Worm (Caenorhabditis elegans) whole organism, L3 larva: Measurements from ENCODE around the gene Y55F3BR.6.

ENCODE experiments used
- lin-15B ChIP-seq: fragments of 150-350 bp; optimal IDR thresholded peaks from 2 replicates; lab custom pipeline; 2014; ENCODE audit warnings: missing biosample characterization, missing genetic modification characterization
- nhr-25 ChIP-seq: sonication (generic microtip); optimal IDR thresholded peaks from 2 replicates; lab custom pipeline; 2017; ENCODE audit warnings: missing biosample characterization, missing genetic modification characterization

DNA sequence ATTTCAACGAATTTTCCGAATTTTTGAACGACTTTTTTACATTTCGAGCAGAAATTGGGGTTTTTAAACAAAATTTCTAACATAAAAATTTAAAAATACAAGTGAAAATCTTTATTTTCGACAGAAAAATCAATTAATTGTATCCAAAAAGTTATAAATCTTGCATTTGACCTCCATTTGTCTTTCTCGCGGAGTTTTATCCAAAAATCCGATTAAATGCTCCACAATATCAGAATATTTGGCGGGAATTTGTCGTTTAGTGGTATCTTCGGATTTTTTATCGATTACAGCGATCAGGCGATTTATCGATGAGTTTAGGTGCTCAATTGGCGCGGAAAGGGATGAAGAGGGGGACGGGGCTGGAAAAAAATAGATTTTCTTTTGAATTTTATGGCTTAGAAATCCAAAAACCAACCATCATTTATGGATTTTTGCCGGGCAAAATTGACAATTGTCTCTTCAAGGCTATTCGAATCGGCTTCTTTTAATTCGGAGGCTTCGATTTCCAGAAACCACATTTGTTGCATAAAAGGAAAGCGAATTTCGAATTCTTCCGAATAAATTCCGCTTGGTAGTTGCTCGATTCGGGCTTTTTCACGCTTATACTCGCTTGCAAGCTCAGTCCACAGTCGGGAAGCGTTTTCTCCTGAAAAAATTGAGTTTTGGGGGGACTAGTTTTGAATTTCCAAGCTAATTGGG, 11.5 kb downstream of the Y55F3BR.6 start:
- TF ChIP-seq nhr-25 (tag; lab: Kevin White, UChicago) (no peak), lin-15B (tag; lab: Kevin White, UChicago) (no peak)
